Worm (Caenorhabditis elegans): ENCODE measurements around the gene srg-11.

DNA sequence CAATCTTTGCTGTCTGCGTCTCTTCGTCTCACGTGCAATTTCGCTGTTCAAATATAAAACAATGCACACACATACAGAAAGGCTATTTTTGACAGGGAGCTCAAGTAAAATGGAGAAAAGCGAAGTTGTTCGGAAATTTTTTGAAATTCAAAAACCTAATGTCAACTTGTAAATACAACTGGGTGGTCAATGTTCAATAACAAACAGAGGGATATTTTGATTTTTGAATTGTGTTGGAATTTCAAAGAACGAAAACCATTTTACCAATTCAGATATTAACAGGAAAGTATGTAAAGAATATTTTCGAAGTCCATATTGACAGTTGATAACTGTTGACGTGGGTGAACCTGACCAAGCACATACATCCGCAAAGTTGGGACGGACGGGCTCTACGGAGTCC, 8.5 kb downstream of the srg-11 start, which contains the start of gene tag-243:
- TF ChIP-seq tlp-1 (tag; optimal IDR thresholded peaks at IDR 0.05) (no peak), ama-1 (optimal IDR thresholded peaks at IDR 0.05) (no peak), snpc-4 (tag; optimal IDR thresholded peaks at IDR 0.05) (no peak)
